Worm (Caenorhabditis elegans) whole organism, L2 larva: ENCODE measurements around the gene D2089.3.

Experiments
- C34F6.9 ChIP-seq: fragments of 150-350 bp; optimal IDR thresholded peaks from 2 replicates; lab custom pipeline; 2014; ENCODE audit warnings: missing biosample characterization, missing genetic modification characterization
- F13H6.1 ChIP-seq: sonication (generic microtip); optimal IDR thresholded peaks from 2 replicates; lab custom pipeline; 2016; ENCODE audit warnings: missing genetic modification characterization, missing compliant biosample characterization
- Y55F3AM.14 ChIP-seq: fragments of 200-800 bp; sonication (Bioruptor generic); optimal IDR thresholded peaks from 2 replicates; lab custom pipeline; 2018; ENCODE audit warnings: mild to moderate bottlenecking, missing genetic modification characterization, missing compliant biosample characterization
- ZK546.5 ChIP-seq: sonication (generic microtip); optimal IDR thresholded peaks from 2 replicates; lab custom pipeline; 2017; ENCODE audit warnings: missing biosample characterization, missing genetic modification characterization
- ama-1 ChIP-seq: fragments of 150-350 bp; optimal IDR thresholded peaks from 2 replicates; lab custom pipeline; 2018; ENCODE audit warnings: inconsistent platforms
- blmp-1 ChIP-seq: sonication (generic microtip); optimal IDR thresholded peaks from 2 replicates; lab custom pipeline; 2017; ENCODE audit warnings: missing genetic modification characterization, mild to moderate bottlenecking, missing compliant biosample characterization, antibody characterized with exemption, moderate library complexity; ENCODE audit not compliant: insufficient read depth
- ceh-16 ChIP-seq: fragments of 150-350 bp; optimal IDR thresholded peaks from 2 replicates; lab custom pipeline; 2014; ENCODE audit warnings: missing biosample characterization, missing genetic modification characterization
- ceh-82 ChIP-seq: fragments of 150-350 bp; optimal IDR thresholded peaks from 2 replicates; lab custom pipeline; 2014; ENCODE audit warnings: missing biosample characterization, missing genetic modification characterization
- crh-2 ChIP-seq: sonication (generic microtip); optimal IDR thresholded peaks from 2 replicates; lab custom pipeline; 2017; ENCODE audit warnings: missing biosample characterization, missing genetic modification characterization
- dmd-4 ChIP-seq: sonication (generic microtip); optimal IDR thresholded peaks from 2 replicates; lab custom pipeline; 2017; ENCODE audit warnings: missing biosample characterization, missing genetic modification characterization
- egl-27 ChIP-seq: sonication (generic microtip); optimal IDR thresholded peaks from 3 replicates; lab custom pipeline; 2017; ENCODE audit warnings: missing biosample characterization, missing genetic modification reagents, missing genetic modification characterization
- elt-1 ChIP-seq: fragments of 150-350 bp; optimal IDR thresholded peaks from 2 replicates; lab custom pipeline; 2014; ENCODE audit warnings: missing biosample characterization, missing genetic modification characterization
- elt-3 ChIP-seq: sonication (generic microtip); optimal IDR thresholded peaks from 2 replicates; lab custom pipeline; 2017; ENCODE audit warnings: missing biosample characterization, missing genetic modification characterization
- fos-1 ChIP-seq: fragments of 150-350 bp; optimal IDR thresholded peaks from 2 replicates; lab custom pipeline; 2014; ENCODE audit warnings: missing biosample characterization, missing genetic modification characterization
- gmeb-1 ChIP-seq: fragments of 150-350 bp; optimal IDR thresholded peaks from 2 replicates; lab custom pipeline; 2014; ENCODE audit warnings: missing biosample characterization, missing genetic modification characterization
- lin-11 ChIP-seq: fragments of 150-350 bp; sonication (generic microtip); optimal IDR thresholded peaks from 2 replicates; lab custom pipeline; 2014; ENCODE audit warnings: missing biosample characterization, missing genetic modification characterization, inconsistent platforms, mixed read lengths
- lin-39 ChIP-seq: fragments of 150-350 bp; optimal IDR thresholded peaks from 2 replicates; lab custom pipeline; 2014; ENCODE audit warnings: missing biosample characterization, missing genetic modification reagents, missing genetic modification characterization
- mab-5 ChIP-seq: fragments of 150-350 bp; optimal IDR thresholded peaks from 2 replicates; lab custom pipeline; 2014; ENCODE audit warnings: missing biosample characterization, missing genetic modification characterization
- mbf-1 ChIP-seq: sonication (generic microtip); optimal IDR thresholded peaks from 2 replicates; lab custom pipeline; 2017; ENCODE audit warnings: missing biosample characterization, missing genetic modification characterization
- mdl-1 ChIP-seq, 2 experiments: fragments of 150-350 bp in 1 of 2; sonication (generic microtip) in 1 of 2; optimal IDR thresholded peaks; 2 replicates each; lab custom pipeline; 2017; ENCODE audit warnings: missing biosample characterization in 2 of 2, missing genetic modification characterization in 2 of 2
- nhr-10 ChIP-seq: sonication (generic microtip); optimal IDR thresholded peaks from 2 replicates; lab custom pipeline; 2017; ENCODE audit warnings: missing biosample characterization, missing genetic modification characterization
- nhr-11 ChIP-seq: fragments of 150-350 bp; optimal IDR thresholded peaks from 2 replicates; lab custom pipeline; 2014; ENCODE audit warnings: missing biosample characterization, missing genetic modification characterization
- nhr-12 ChIP-seq: fragments of 150-350 bp; optimal IDR thresholded peaks from 2 replicates; lab custom pipeline; 2014; ENCODE audit warnings: missing biosample characterization, missing genetic modification characterization
- nhr-21 ChIP-seq: fragments of 150-350 bp; optimal IDR thresholded peaks from 2 replicates; lab custom pipeline; 2014; ENCODE audit warnings: missing biosample characterization, missing genetic modification characterization
- nhr-237 ChIP-seq: fragments of 150-350 bp; optimal IDR thresholded peaks from 2 replicates; lab custom pipeline; 2014; ENCODE audit warnings: missing biosample characterization, missing genetic modification characterization
- nhr-6 ChIP-seq: fragments of 150-350 bp; optimal IDR thresholded peaks from 2 replicates; lab custom pipeline; 2014; ENCODE audit warnings: missing biosample characterization, missing genetic modification characterization
- sma-3 ChIP-seq: sonication (generic microtip); optimal IDR thresholded peaks from 2 replicates; lab custom pipeline; 2016; ENCODE audit warnings: missing genetic modification reagents, missing genetic modification characterization, missing compliant biosample characterization
- sma-9 ChIP-seq, 2 experiments: fragments of 150-350 bp in 1 of 2; sonication (generic microtip) in 1 of 2; optimal IDR thresholded peaks; 2 replicates each; lab custom pipeline; 2014 to 2016; ENCODE audit warnings: missing genetic modification characterization in 2 of 2, mild to moderate bottlenecking in 1 of 2, missing biosample characterization in 1 of 2, missing compliant biosample characterization in 1 of 2, missing genetic modification reagents in 1 of 2, moderate library complexity in 1 of 2
- unc-39 ChIP-seq: fragments of 150-350 bp; optimal IDR thresholded peaks from 2 replicates; lab custom pipeline; 2014; ENCODE audit warnings: missing biosample characterization, missing genetic modification characterization
- unc-55 ChIP-seq: fragments of 150-350 bp; sonication (generic microtip); optimal IDR thresholded peaks from 3 replicates; lab custom pipeline; 2014; ENCODE audit warnings: missing biosample characterization, missing genetic modification reagents, missing genetic modification characterization
- zag-1 ChIP-seq: fragments of 150-350 bp; optimal IDR thresholded peaks from 2 replicates; lab custom pipeline; 2014; ENCODE audit warnings: missing biosample characterization, missing genetic modification characterization
- ztf-1 ChIP-seq: fragments of 200-800 bp; sonication (Bioruptor generic); conservative IDR thresholded peaks from 2 replicates; pipeline ENCODE4 v1.3.6; 2022; ENCODE audit warnings: missing genetic modification characterization, missing compliant biosample characterization
- ztf-11 ChIP-seq: sonication (generic microtip); optimal IDR thresholded peaks from 2 replicates; lab custom pipeline; 2017; ENCODE audit warnings: missing biosample characterization, missing genetic modification characterization
- ztf-4 ChIP-seq: fragments of 150-350 bp; optimal IDR thresholded peaks from 2 replicates; lab custom pipeline; 2014; ENCODE audit warnings: missing biosample characterization, missing genetic modification characterization

The D2089.3 gene

ce11 chrII:10694713-10695112 lies 29.8 kb upstream of the D2089.3 start, which contains the start of gene lgc-57:
Gene lgc-57 (plus strand): TSS chrII:10695013.
- TF ChIP-seq nhr-237 (no peak), elt-3 (tag; lab: Kevin White, UChicago) (no peak), unc-39 (tag; lab: Kevin White, UChicago) (no peak), sma-9 (GFP tag; optimal IDR thresholded peaks at IDR 0.05; lab: Kevin White, UChicago) (no peak), sma-9 (tag; optimal IDR thresholded peaks at IDR 0.05; lab: Kevin White, UChicago) (no peak), nhr-12 (tag; lab: Kevin White, UChicago) (no peak), nhr-11 (tag; lab: Kevin White, UChicago) (no peak), sma-3 (no peak), ztf-1 (GFP tag; lab: Robert Waterston, UW) (no peak), mbf-1 (tag; lab: Kevin White, UChicago) (no peak), dmd-4 (tag; lab: Kevin White, UChicago) (no peak), ama-1 (lab: Kevin White, UChicago) (no peak), mab-5 (tag; lab: Kevin White, UChicago) (no peak), nhr-6 (tag; lab: Kevin White, UChicago) (no peak), C34F6.9 (tag; lab: Kevin White, UChicago) (no peak), gmeb-1 (tag; lab: Kevin White, UChicago) (no peak), ztf-11 (no peak)

- TF ChIP-seq mdl-1 (tag; optimal IDR thresholded peaks at IDR 0.05; lab: Kevin White, UChicago) (peak in 1 of 2 experiments; percentile 6), fos-1 (tag; lab: Kevin White, UChicago) (peak; percentile 19), F13H6.1 (tag; lab: Kevin White, UChicago) (no peak), blmp-1 (tag; lab: Kevin White, UChicago) (peak; percentile 50), crh-2 (tag; lab: Kevin White, UChicago) (peak; percentile 28)
These were observed 28.7 kb upstream of the D2089.3 start, which contains the start of gene gbh-1 for ce11 chrII:10693655-10694054. Gene gbh-1 (minus strand): TSS chrII:10693803.

- TF ChIP-seq unc-39 (tag; lab: Kevin White, UChicago) (no peak), nhr-10 (tag; lab: Kevin White, UChicago) (no peak), ztf-4 (tag; lab: Kevin White, UChicago) (no peak), sma-9 (GFP tag; optimal IDR thresholded peaks at IDR 0.05; lab: Kevin White, UChicago) (no peak), sma-9 (tag; optimal IDR thresholded peaks at IDR 0.05; lab: Kevin White, UChicago) (no peak), F13H6.1 (tag; lab: Kevin White, UChicago) (no peak), ceh-16 (no peak), mab-5 (tag; lab: Kevin White, UChicago) (no peak), elt-3 (tag; lab: Kevin White, UChicago) (no peak), ceh-82 (tag; lab: Kevin White, UChicago) (no peak)
These were observed 20.0 kb upstream of the D2089.3 start for ce11 chrII:10684954-10685353.

- TF ChIP-seq mbf-1 (tag; lab: Kevin White, UChicago) = no peak
- TF ChIP-seq dmd-4 (tag; lab: Kevin White, UChicago) = no peak
- TF ChIP-seq ZK546.5 (tag; lab: Kevin White, UChicago) = no peak
- TF ChIP-seq egl-27 (tag; lab: Kevin White, UChicago) = no peak
- no peak for TF ChIP-seq Y55F3AM.14 (GFP tag; lab: Kevin White, UChicago)
- no peak for TF ChIP-seq mab-5 (tag; lab: Kevin White, UChicago)
- TF ChIP-seq ztf-1 (GFP tag; lab: Robert Waterston, UW) = no peak
- TF ChIP-seq lin-39 (tag; lab: Kevin White, UChicago) = no peak
- no peak for TF ChIP-seq elt-1 (tag; lab: Kevin White, UChicago)
- TF ChIP-seq ztf-11 = no peak
- no peak for TF ChIP-seq fos-1 (tag; lab: Kevin White, UChicago)
- TF ChIP-seq unc-55 (GFP tag; lab: Kevin White, UChicago) = no peak
- TF ChIP-seq lin-11 (tag; lab: Kevin White, UChicago) = no peak
- TF ChIP-seq F13H6.1 (tag; lab: Kevin White, UChicago) = no peak
- no peak for TF ChIP-seq nhr-12 (tag; lab: Kevin White, UChicago)
- TF ChIP-seq C34F6.9 (tag; lab: Kevin White, UChicago) = no peak
- TF ChIP-seq nhr-21 = no peak
- TF ChIP-seq zag-1 (tag; lab: Kevin White, UChicago) = no peak
- no peak for TF ChIP-seq ceh-16
These were observed 15.7 kb upstream of the D2089.3 start for ce11 chrII:10680614-10681013.
